Fruit fly (Drosophila melanogaster) whole organism, embryonic: Measurements from ENCODE around the gene CG7685.

ENCODE experiments used
- CG12659 ChIP-seq: fragments of 200-800 bp; sonication (Bioruptor generic); optimal IDR thresholded peaks from 3 replicates; lab custom pipeline; 2017; ENCODE audit warnings: mild to moderate bottlenecking, missing biosample characterization, missing genetic modification reagents, missing genetic modification characterization
- CG13624 ChIP-seq: fragments of 200-800 bp; sonication (Bioruptor generic); optimal IDR thresholded peaks from 2 replicates; lab custom pipeline; 2016; ENCODE audit warnings: missing biosample characterization, missing genetic modification characterization
- CG13894 ChIP-seq: fragments of 200-800 bp; sonication (Bioruptor generic); optimal IDR thresholded peaks from 3 replicates; lab custom pipeline; 2018; ENCODE audit warnings: missing biosample characterization, mild to moderate bottlenecking, missing genetic modification characterization, moderate library complexity
- CG14441 ChIP-seq: fragments of 200-800 bp; sonication (Bioruptor generic); IDR thresholded peaks from 2 replicates; pipeline ENCODE4 v1.3.6; 2022; ENCODE audit warnings: missing biosample characterization, missing genetic modification characterization
- CG2202 ChIP-seq: fragments of 200-800 bp; sonication (Bioruptor generic); optimal IDR thresholded peaks from 2 replicates; lab custom pipeline; 2018; ENCODE audit warnings: missing biosample characterization, mild to moderate bottlenecking, missing genetic modification characterization
- CG31365 ChIP-seq: fragments of 200-800 bp; sonication (Bioruptor generic); optimal IDR thresholded peaks from 2 replicates; lab custom pipeline; 2018; ENCODE audit warnings: missing biosample characterization, mild to moderate bottlenecking, missing genetic modification characterization
- CG3163 ChIP-seq: fragments of 200-800 bp; sonication (Bioruptor generic); optimal IDR thresholded peaks from 3 replicates; lab custom pipeline; 2016; ENCODE audit warnings: missing biosample characterization, missing genetic modification characterization
- CG33213 ChIP-seq: fragments of 200-800 bp; sonication (Bioruptor generic); optimal IDR thresholded peaks from 3 replicates; lab custom pipeline; 2016; ENCODE audit warnings: missing biosample characterization, missing genetic modification characterization
- CG3847 ChIP-seq: fragments of 200-800 bp; sonication (Bioruptor generic); IDR thresholded peaks from 2 replicates; pipeline ENCODE4 v1.3.6; 2022; ENCODE audit warnings: missing biosample characterization, missing genetic modification characterization
- CG4424 ChIP-seq: fragments of 200-800 bp; sonication (Bioruptor generic); optimal IDR thresholded peaks from 3 replicates; lab custom pipeline; 2016; ENCODE audit warnings: missing biosample characterization, missing genetic modification characterization
- CG4730 ChIP-seq: fragments of 200-800 bp; sonication (Bioruptor generic); IDR thresholded peaks from 2 replicates; pipeline ENCODE4 v1.3.6; 2022; ENCODE audit warnings: missing biosample characterization, missing genetic modification characterization
- CG5245 ChIP-seq: fragments of 200-800 bp; sonication (Bioruptor generic); optimal IDR thresholded peaks from 3 replicates; lab custom pipeline; 2016; ENCODE audit warnings: missing biosample characterization, missing genetic modification characterization
- CG6813 ChIP-seq: fragments of 200-800 bp; sonication (Bioruptor generic); optimal IDR thresholded peaks from 2 replicates; lab custom pipeline; 2017; ENCODE audit warnings: missing biosample characterization, missing genetic modification characterization, mild to moderate bottlenecking, moderate library complexity, missing genetic modification reagents
- CG7372 ChIP-seq: fragments of 200-800 bp; sonication (Bioruptor generic); IDR thresholded peaks from 2 replicates; pipeline ENCODE4 v1.3.6; 2022; ENCODE audit warnings: missing biosample characterization, missing genetic modification characterization
- CG7745 ChIP-seq: fragments of 200-800 bp; sonication (Bioruptor generic); optimal IDR thresholded peaks from 2 replicates; lab custom pipeline; 2018; ENCODE audit warnings: missing biosample characterization, mild to moderate bottlenecking, missing genetic modification characterization, moderate library complexity
- CG7987 ChIP-seq: fragments of 200-800 bp; sonication (Bioruptor generic); optimal IDR thresholded peaks from 2 replicates; lab custom pipeline; 2018; ENCODE audit warnings: missing biosample characterization, mild to moderate bottlenecking, missing genetic modification characterization, moderate library complexity
- CG8388 ChIP-seq: fragments of 200-800 bp; sonication (Bioruptor generic); optimal IDR thresholded peaks from 2 replicates; lab custom pipeline; 2019; ENCODE audit warnings: missing biosample characterization, mild to moderate bottlenecking, missing genetic modification characterization, moderate library complexity
- CG9817 ChIP-seq: fragments of 200-800 bp; sonication (Bioruptor generic); optimal IDR thresholded peaks from 2 replicates; lab custom pipeline; 2018; ENCODE audit warnings: missing biosample characterization, mild to moderate bottlenecking, missing genetic modification characterization, moderate library complexity
- D19B ChIP-seq: fragments of 200-800 bp; sonication (Bioruptor generic); optimal IDR thresholded peaks from 2 replicates; lab custom pipeline; 2017; ENCODE audit warnings: missing biosample characterization, mild to moderate bottlenecking, missing genetic modification characterization
- Deaf1 ChIP-seq: fragments of 200-800 bp; optimal IDR thresholded peaks from 3 replicates; lab custom pipeline; 2019; ENCODE audit warnings: missing biosample characterization, mild to moderate bottlenecking, missing genetic modification characterization, moderate library complexity
- Dip3 ChIP-seq: fragments of 200-800 bp; sonication (Bioruptor generic); optimal IDR thresholded peaks from 3 replicates; lab custom pipeline; 2016; ENCODE audit warnings: missing biosample characterization, missing genetic modification characterization
- Dp ChIP-seq: fragments of 200-800 bp; sonication (Bioruptor generic); optimal IDR thresholded peaks from 2 replicates; lab custom pipeline; 2018; ENCODE audit warnings: missing biosample characterization, mild to moderate bottlenecking, missing genetic modification characterization, moderate library complexity
- E2f2 ChIP-seq: fragments of 200-800 bp; sonication (Bioruptor generic); IDR thresholded peaks from 2 replicates; pipeline ENCODE4 v1.3.6; 2022; ENCODE audit warnings: missing biosample characterization, missing genetic modification characterization
- Ets65A ChIP-seq: fragments of 200-800 bp; sonication (Bioruptor generic); peaks from one replicate; lab custom pipeline; 2016; ENCODE audit warnings: missing biosample characterization, missing genetic modification characterization
- Fer2 ChIP-seq: fragments of 200-800 bp; sonication (Bioruptor generic); optimal IDR thresholded peaks from 2 replicates; lab custom pipeline; 2018; ENCODE audit warnings: missing biosample characterization, mild to moderate bottlenecking, missing genetic modification characterization, moderate library complexity
- Fer3 ChIP-seq: fragments of 200-800 bp; sonication (Bioruptor generic); optimal IDR thresholded peaks from 2 replicates; lab custom pipeline; 2018; ENCODE audit warnings: missing biosample characterization, mild to moderate bottlenecking, missing genetic modification characterization, moderate library complexity
- HLH3B ChIP-seq: fragments of 200-800 bp; sonication (Bioruptor generic); IDR thresholded peaks from 2 replicates; pipeline ENCODE4 v1.3.6; 2022; ENCODE audit warnings: missing biosample characterization, missing genetic modification characterization
- HLH4C ChIP-seq: fragments of 200-800 bp; sonication (Bioruptor generic); IDR thresholded peaks from 3 replicates; pipeline ENCODE4 v1.3.6; 2022; ENCODE audit warnings: missing biosample characterization, missing genetic modification characterization; ENCODE audit not compliant: partially characterized antibody
- Hey ChIP-seq: fragments of 200-800 bp; sonication (Bioruptor generic); optimal IDR thresholded peaks from 3 replicates; lab custom pipeline; 2018; ENCODE audit warnings: missing biosample characterization, mild to moderate bottlenecking, missing genetic modification characterization
- Hmr ChIP-seq: fragments of 200-800 bp; sonication (Bioruptor generic); optimal IDR thresholded peaks from 3 replicates; lab custom pipeline; 2017; ENCODE audit warnings: mild to moderate bottlenecking, missing biosample characterization, missing genetic modification reagents, missing genetic modification characterization
- Hr3 ChIP-seq: fragments of 200-800 bp; sonication (Bioruptor generic); optimal IDR thresholded peaks from 3 replicates; lab custom pipeline; 2016; ENCODE audit warnings: missing biosample characterization, missing genetic modification characterization
- MESR4 ChIP-seq: fragments of 200-800 bp; sonication (Bioruptor generic); optimal IDR thresholded peaks from 2 replicates; lab custom pipeline; 2018; ENCODE audit warnings: missing biosample characterization, mild to moderate bottlenecking, missing genetic modification characterization, moderate library complexity
- NfI ChIP-seq: fragments of 200-800 bp; sonication (Bioruptor generic); optimal IDR thresholded peaks from 3 replicates; lab custom pipeline; 2018; ENCODE audit warnings: missing biosample characterization, mild to moderate bottlenecking, missing genetic modification characterization, moderate library complexity
- Pdp1 ChIP-seq, 2 experiments: fragments of 200-800 bp; sonication (Bioruptor generic); optimal IDR thresholded peaks; 3 replicates each; lab custom pipeline; 2016; ENCODE audit warnings: missing biosample characterization in 2 of 2, missing genetic modification characterization in 2 of 2, mild to moderate bottlenecking in 1 of 2, moderate library complexity in 1 of 2
- Sox102F ChIP-seq: fragments of 200-800 bp; sonication (Bioruptor generic); optimal IDR thresholded peaks from 2 replicates; lab custom pipeline; 2018; ENCODE audit warnings: missing biosample characterization, mild to moderate bottlenecking, missing genetic modification characterization, moderate library complexity
- Taf1 ChIP-seq: fragments of 200-800 bp; sonication (Bioruptor generic); IDR thresholded peaks from 2 replicates; pipeline ENCODE4 v1.3.6; 2022; ENCODE audit warnings: missing biosample characterization, missing genetic modification characterization
- ash1 ChIP-seq: fragments of 200-800 bp; sonication (Bioruptor generic); optimal IDR thresholded peaks from 2 replicates; lab custom pipeline; 2018; ENCODE audit warnings: missing biosample characterization, mild to moderate bottlenecking, missing genetic modification characterization
- ato ChIP-seq: fragments of 200-800 bp; sonication (Bioruptor generic); IDR thresholded peaks from 2 replicates; pipeline ENCODE4 v1.3.6; 2022; ENCODE audit warnings: missing biosample characterization, missing genetic modification characterization; ENCODE audit not compliant: partially characterized antibody
- corto ChIP-seq: fragments of 200-800 bp; sonication (Bioruptor generic); optimal IDR thresholded peaks from 2 replicates; lab custom pipeline; 2016; ENCODE audit warnings: missing biosample characterization, mild to moderate bottlenecking, missing genetic modification characterization, moderate library complexity
- exex ChIP-seq: fragments of 200-800 bp; sonication (Bioruptor generic); optimal IDR thresholded peaks from 4 replicates; lab custom pipeline; 2018; ENCODE audit warnings: missing biosample characterization, mild to moderate bottlenecking, missing genetic modification characterization, moderate library complexity
- fd64A ChIP-seq: fragments of 200-800 bp; sonication (Bioruptor generic); optimal IDR thresholded peaks from 3 replicates; lab custom pipeline; 2018; ENCODE audit warnings: missing biosample characterization, mild to moderate bottlenecking, missing genetic modification characterization
- gro ChIP-seq: fragments of 200-800 bp; sonication (Bioruptor generic); optimal IDR thresholded peaks from 2 replicates; lab custom pipeline; 2016; ENCODE audit warnings: missing biosample characterization, missing genetic modification characterization
- kay ChIP-seq: fragments of 200-800 bp; sonication (Bioruptor generic); optimal IDR thresholded peaks from 2 replicates; lab custom pipeline; 2016; ENCODE audit warnings: missing biosample characterization, missing genetic modification characterization
- lov ChIP-seq, 2 experiments: fragments of 200-800 bp in 1 of 2; fragments of >200 bp in 1 of 2; sonication (Bioruptor generic) in 1 of 2; IDR thresholded peaks in 1 of 2; optimal IDR thresholded peaks in 1 of 2; 2 replicates in 1 of 2; 3 replicates in 1 of 2; pipeline versions ENCODE4 v1.3.6 to Lab custom; 2017 to 2022; ENCODE audit warnings: missing biosample characterization in 1 of 2, missing genetic modification characterization in 1 of 2
- odd ChIP-seq: fragments of 200-800 bp; sonication (Bioruptor generic); optimal IDR thresholded peaks from 2 replicates; lab custom pipeline; 2017; ENCODE audit warnings: missing biosample characterization, mild to moderate bottlenecking, missing genetic modification characterization
- rib ChIP-seq: fragments of 200-800 bp; sonication (Bioruptor generic); IDR thresholded peaks from 2 replicates; pipeline ENCODE4 v1.3.6; 2022; ENCODE audit warnings: missing biosample characterization, missing genetic modification characterization
- schlank ChIP-seq: fragments of 200-800 bp; sonication (Bioruptor generic); optimal IDR thresholded peaks from 2 replicates; lab custom pipeline; 2018; ENCODE audit warnings: missing biosample characterization, mild to moderate bottlenecking, missing genetic modification characterization
- ssp ChIP-seq: fragments of 200-800 bp; sonication (Bioruptor generic); IDR thresholded peaks from 2 replicates; pipeline ENCODE4 v1.3.6; 2022; ENCODE audit warnings: missing biosample characterization, missing genetic modification characterization
- sug ChIP-seq: fragments of 200-800 bp; optimal IDR thresholded peaks from 2 replicates; lab custom pipeline; 2019; ENCODE audit warnings: missing biosample characterization, mild to moderate bottlenecking, missing genetic modification characterization, moderate library complexity
- unc-4 ChIP-seq: fragments of 200-800 bp; sonication (Bioruptor generic); IDR thresholded peaks from 2 replicates; pipeline ENCODE4 v1.3.6; 2022; ENCODE audit warnings: missing biosample characterization, missing genetic modification characterization; ENCODE audit not compliant: partially characterized antibody

The CG7685 gene

DNA sequence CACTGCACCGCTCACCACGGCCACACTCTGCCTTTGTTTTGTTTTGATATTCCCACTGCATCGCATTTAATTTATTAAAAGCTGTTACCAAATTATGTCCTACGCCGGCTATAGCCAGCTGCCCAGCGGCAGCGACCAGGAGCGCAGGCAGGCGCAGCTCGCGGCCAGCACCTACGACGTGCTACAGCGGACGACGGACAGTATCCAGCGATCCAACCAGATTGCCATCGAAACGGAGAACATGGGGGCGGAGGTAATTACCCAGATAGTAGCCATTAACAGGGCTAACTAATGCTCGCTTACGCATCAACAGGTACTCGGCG lies 5.1 kb upstream of the CG7685 start (continued):
- TF ChIP-seq Dp (GFP tag; lab: Kevin White, UChicago) (no peak), HLH3B (GFP tag; lab: Robert Waterston, UW) (no peak), Dip3 (GFP tag; lab: Kevin White, UChicago) (no peak), sug (tag; lab: Kevin White, UChicago) (no peak), corto (GFP tag; lab: Kevin White, UChicago) (no peak), CG31365 (no peak), CG7372 (GFP tag; lab: Robert Waterston, UW) (no peak), kay (GFP tag; lab: Kevin White, UChicago) (no peak), ato (GFP tag; lab: Robert Waterston, UW) (peak; percentile 3; the same call in 1 of the 2 replicates), Pdp1 (GFP tag; optimal IDR thresholded peaks at IDR 0.05; lab: Kevin White, UChicago) (peak in 1 of 2 experiments; percentile 22), Hey (tag; lab: Kevin White, UChicago) (no peak), CG4424 (GFP tag; lab: Kevin White, UChicago) (no peak), CG8388 (no peak), Taf1 (GFP tag; lab: Robert Waterston, UW) (no peak), CG13624 (GFP tag; lab: Kevin White, UChicago) (no peak), Ets65A (GFP tag; lab: Kevin White, UChicago) (peak; percentile 91), fd64A (GFP tag; lab: Kevin White, UChicago) (no peak), ssp (no peak), MESR4 (GFP tag; lab: Kevin White, UChicago) (peak; percentile 55), CG12659 (GFP tag; lab: Kevin White, UChicago) (no peak), CG4730 (GFP tag; lab: Robert Waterston, UW) (no peak), CG5245 (GFP tag; lab: Kevin White, UChicago) (no peak), CG3847 (0 out of 2 replicates have a peak, but pooled peaks have one; percentile 85), schlank (tag; lab: Kevin White, UChicago) (no peak), Hmr (GFP tag; lab: Kevin White, UChicago) (no peak), CG14441 (no peak), lov (optimal IDR thresholded peaks at IDR 0.05; lab: Kevin White, UChicago) (no peak), lov (GFP tag; IDR thresholded peaks at IDR 0.05; lab: Robert Waterston, UW) (0 out of 3 replicates have a peak, but pooled peaks have one; percentile 2), CG13894 (tag; lab: Kevin White, UChicago) (no peak), Sox102F (no peak), rib (GFP tag; lab: Robert Waterston, UW) (no peak), ash1 (GFP tag; lab: Kevin White, UChicago) (no peak), CG3163 (GFP tag; lab: Kevin White, UChicago) (peak; percentile 5), odd (GFP tag; lab: Kevin White, UChicago) (no peak), CG7987 (GFP tag; lab: Kevin White, UChicago) (no peak), Deaf1 (no peak), CG6813 (GFP tag; lab: Kevin White, UChicago) (no peak), Fer3 (tag; lab: Kevin White, UChicago) (no peak), exex (tag; lab: Kevin White, UChicago) (peak; percentile 39), CG7745 (tag; lab: Kevin White, UChicago) (no peak), Fer2 (tag; lab: Kevin White, UChicago) (no peak), CG2202 (tag; lab: Kevin White, UChicago) (no peak), NfI (GFP tag; lab: Kevin White, UChicago) (no peak), unc-4 (0 out of 2 replicates have a peak, but pooled peaks have one; percentile 15), D19B (no peak), gro (no peak), E2f2 (GFP tag; lab: Robert Waterston, UW) (no peak), Hr3 (no peak), CG33213 (GFP tag; lab: Kevin White, UChicago) (peak; percentile 36), CG9817 (no peak), HLH4C (GFP tag; lab: Robert Waterston, UW) (no peak)
